Fruit fly (Drosophila melanogaster) whole organism, embryonic: ENCODE data around the gene CG43750.
A peak's percentile ranks its signal among the peaks of the same experiment; 100 is the strongest.

Experiments used
- Abd-B ChIP-seq: fragments of 200-800 bp; sonication (Bioruptor generic); optimal IDR thresholded peaks from 2 replicates; lab custom pipeline; 2018; ENCODE audit warnings: missing biosample characterization, mild to moderate bottlenecking, missing genetic modification characterization, moderate library complexity
- Aef1 ChIP-seq: fragments of 200-800 bp; sonication (Bioruptor generic); IDR thresholded peaks from 3 replicates; pipeline ENCODE4 v1.3.6; 2022; ENCODE audit warnings: missing biosample characterization, missing genetic modification characterization
- BtbVII ChIP-seq: fragments of 200-800 bp; sonication (Bioruptor generic); optimal IDR thresholded peaks from 3 replicates; lab custom pipeline; 2017; ENCODE audit warnings: missing biosample characterization, mild to moderate bottlenecking, missing genetic modification characterization
- CG11504 ChIP-seq: fragments of 200-800 bp; sonication (Bioruptor generic); optimal IDR thresholded peaks from 3 replicates; lab custom pipeline; 2019; ENCODE audit warnings: missing biosample characterization, mild to moderate bottlenecking, missing genetic modification characterization, moderate library complexity
- CG12104 ChIP-seq: fragments of 200-800 bp; sonication (Bioruptor generic); optimal IDR thresholded peaks from 3 replicates; lab custom pipeline; 2016; ENCODE audit warnings: missing biosample characterization, missing genetic modification characterization
- CG14860 ChIP-seq: fragments of 200-800 bp; sonication (Bioruptor generic); IDR thresholded peaks from 3 replicates; pipeline ENCODE4 v1.3.6; 2022; ENCODE audit warnings: missing biosample characterization, missing genetic modification characterization; ENCODE audit not compliant: partially characterized antibody
- CG15514 ChIP-seq: fragments of 200-800 bp; sonication (Bioruptor generic); optimal IDR thresholded peaks from 3 replicates; lab custom pipeline; 2017; ENCODE audit warnings: missing biosample characterization, missing genetic modification characterization, mild to moderate bottlenecking, moderate library complexity, missing genetic modification reagents
- CG16813 ChIP-seq: fragments of 200-800 bp; sonication (Bioruptor generic); IDR thresholded peaks from 3 replicates; pipeline ENCODE4 v1.3.6; 2022; ENCODE audit warnings: missing biosample characterization, missing genetic modification characterization; ENCODE audit not compliant: partially characterized antibody
- CG18011 ChIP-seq: fragments of 200-800 bp; sonication (Bioruptor generic); optimal IDR thresholded peaks from 2 replicates; lab custom pipeline; 2017; ENCODE audit warnings: missing biosample characterization, missing genetic modification characterization, mild to moderate bottlenecking, moderate library complexity, missing genotype
- CG31441 ChIP-seq: fragments of 200-800 bp; sonication (Bioruptor generic); IDR thresholded peaks from 2 replicates; pipeline ENCODE4 v1.3.6; 2022; ENCODE audit warnings: missing biosample characterization, missing genetic modification characterization
- CG3281 ChIP-seq: fragments of 200-800 bp; sonication (Bioruptor generic); optimal IDR thresholded peaks from 3 replicates; lab custom pipeline; 2017; ENCODE audit warnings: missing biosample characterization, mild to moderate bottlenecking, missing genetic modification characterization
- CG4424 ChIP-seq: fragments of 200-800 bp; sonication (Bioruptor generic); optimal IDR thresholded peaks from 3 replicates; lab custom pipeline; 2016; ENCODE audit warnings: missing biosample characterization, missing genetic modification characterization
- CG4730 ChIP-seq: fragments of 200-800 bp; sonication (Bioruptor generic); IDR thresholded peaks from 2 replicates; pipeline ENCODE4 v1.3.6; 2022; ENCODE audit warnings: missing biosample characterization, missing genetic modification characterization
- CG5245 ChIP-seq: fragments of 200-800 bp; sonication (Bioruptor generic); optimal IDR thresholded peaks from 3 replicates; lab custom pipeline; 2016; ENCODE audit warnings: missing biosample characterization, missing genetic modification characterization
- CG6254 ChIP-seq: fragments of 200-800 bp; sonication (Bioruptor generic); optimal IDR thresholded peaks from 3 replicates; lab custom pipeline; 2017; ENCODE audit warnings: mild to moderate bottlenecking, missing biosample characterization, missing genetic modification reagents, missing genetic modification characterization
- CG6765 ChIP-seq: fragments of 200-800 bp; sonication (Bioruptor generic); optimal IDR thresholded peaks from 3 replicates; lab custom pipeline; 2017; ENCODE audit warnings: missing biosample characterization, mild to moderate bottlenecking, missing genetic modification characterization
- CG7963 ChIP-seq: fragments of 200-800 bp; sonication (Bioruptor generic); IDR thresholded peaks from 3 replicates; pipeline ENCODE4 v1.3.6; 2022; ENCODE audit warnings: missing biosample characterization, missing genetic modification characterization; ENCODE audit not compliant: partially characterized antibody
- CG8281 ChIP-seq: fragments of 200-800 bp; sonication (Bioruptor generic); optimal IDR thresholded peaks from 2 replicates; lab custom pipeline; 2018; ENCODE audit warnings: missing biosample characterization, mild to moderate bottlenecking, missing genetic modification characterization, moderate library complexity
- CG8290 ChIP-seq, 3 experiments: fragments of 200-800 bp; sonication (Bioruptor generic); optimal IDR thresholded peaks; 2 replicates each; lab custom pipeline; 2016 to 2019; ENCODE audit warnings: missing biosample characterization in 3 of 3, missing genetic modification characterization in 3 of 3, mild to moderate bottlenecking in 2 of 3, moderate library complexity in 1 of 3
- CG9797 ChIP-seq: fragments of 200-800 bp; sonication (Bioruptor generic); optimal IDR thresholded peaks from 3 replicates; lab custom pipeline; 2018; ENCODE audit warnings: missing biosample characterization, mild to moderate bottlenecking, missing genetic modification characterization
- Dad ChIP-seq: fragments of 200-800 bp; sonication (Bioruptor generic); optimal IDR thresholded peaks from 3 replicates; lab custom pipeline; 2016; ENCODE audit warnings: missing biosample characterization, missing genetic modification characterization
- Dll ChIP-seq: fragments of 200-800 bp; sonication (Bioruptor generic); IDR thresholded peaks from 4 replicates; pipeline ENCODE4 v1.3.6; 2022; ENCODE audit warnings: missing biosample characterization, missing genetic modification characterization; ENCODE audit not compliant: partially characterized antibody
- Fer3 ChIP-seq: fragments of 200-800 bp; sonication (Bioruptor generic); optimal IDR thresholded peaks from 2 replicates; lab custom pipeline; 2018; ENCODE audit warnings: missing biosample characterization, mild to moderate bottlenecking, missing genetic modification characterization, moderate library complexity
- Gsc ChIP-seq: fragments of 200-800 bp; sonication (Bioruptor generic); IDR thresholded peaks from 2 replicates; pipeline ENCODE4 v1.3.6; 2022; ENCODE audit warnings: missing biosample characterization, missing genetic modification characterization
- HHEX ChIP-seq: fragments of 200-800 bp; sonication (Bioruptor generic); optimal IDR thresholded peaks from 3 replicates; lab custom pipeline; 2017; ENCODE audit warnings: missing biosample characterization, mild to moderate bottlenecking, missing genetic modification characterization, missing genetic modification reagents
- HLHmδ ChIP-seq: fragments of 200-800 bp; sonication (Bioruptor generic); optimal IDR thresholded peaks from 2 replicates; lab custom pipeline; 2018; ENCODE audit warnings: missing biosample characterization, mild to moderate bottlenecking, missing genetic modification characterization, moderate library complexity
- Hr51 ChIP-seq, 2 experiments: fragments of 200-800 bp; sonication (Bioruptor generic); optimal IDR thresholded peaks; 2 replicates in 1 of 2; 3 replicates in 1 of 2; lab custom pipeline; 2016 to 2018; ENCODE audit warnings: missing biosample characterization in 2 of 2, missing genetic modification characterization in 2 of 2, mild to moderate bottlenecking in 1 of 2, moderate library complexity in 1 of 2
- Jarid2 ChIP-seq: fragments of 200-800 bp; sonication (Bioruptor generic); optimal IDR thresholded peaks from 3 replicates; lab custom pipeline; 2017; ENCODE audit warnings: mild to moderate bottlenecking, missing biosample characterization, missing genetic modification reagents, missing genetic modification characterization
- Kr ChIP-seq: fragments of 200-800 bp; sonication (Bioruptor generic); optimal IDR thresholded peaks from 2 replicates; lab custom pipeline; 2017; ENCODE audit warnings: missing biosample characterization, mild to moderate bottlenecking, missing genetic modification characterization
- Scr ChIP-seq: fragments of 200-800 bp; sonication (Bioruptor generic); IDR thresholded peaks from 2 replicates; pipeline ENCODE4 v1.3.6; 2022; ENCODE audit warnings: missing biosample characterization, missing genetic modification characterization; ENCODE audit not compliant: partially characterized antibody
- Sox102F ChIP-seq: fragments of 200-800 bp; sonication (Bioruptor generic); optimal IDR thresholded peaks from 2 replicates; lab custom pipeline; 2018; ENCODE audit warnings: missing biosample characterization, mild to moderate bottlenecking, missing genetic modification characterization, moderate library complexity
- Taf1 ChIP-seq: fragments of 200-800 bp; sonication (Bioruptor generic); IDR thresholded peaks from 2 replicates; pipeline ENCODE4 v1.3.6; 2022; ENCODE audit warnings: missing biosample characterization, missing genetic modification characterization
- Tbp ChIP-seq: fragments of >200 bp; optimal IDR thresholded peaks from 2 replicates; lab custom pipeline; 2018; ENCODE audit warnings: missing biosample characterization, missing genetic modification characterization
- Trl ChIP-seq, 3 experiments: fragments of >200 bp in 2 of 3; fragments of 200-800 bp in 1 of 3; sonication (Bioruptor generic) in 1 of 3; optimal IDR thresholded peaks; 2 replicates in 1 of 3; 3 replicates in 2 of 3; lab custom pipeline; 2016 to 2017; ENCODE audit warnings: missing biosample characterization in 1 of 3, missing genetic modification characterization in 1 of 3
- Usf ChIP-seq: fragments of 200-800 bp; sonication (Bioruptor generic); optimal IDR thresholded peaks from 2 replicates; lab custom pipeline; 2017; ENCODE audit warnings: missing genotype, missing biosample characterization, missing genetic modification characterization
- bcd ChIP-seq: fragments of 200-800 bp; sonication (Bioruptor generic); optimal IDR thresholded peaks from 2 replicates; lab custom pipeline; 2017; ENCODE audit warnings: missing biosample characterization, mild to moderate bottlenecking, missing genetic modification characterization
- cad ChIP-seq: fragments of >200 bp; optimal IDR thresholded peaks from 2 replicates; lab custom pipeline; 2017; ENCODE audit warnings: missing biosample characterization, missing genetic modification characterization
- crc ChIP-seq: fragments of 200-800 bp; sonication (Bioruptor generic); optimal IDR thresholded peaks from 2 replicates; lab custom pipeline; 2016; ENCODE audit warnings: missing biosample characterization, missing genetic modification characterization
- dmrt11E ChIP-seq: fragments of 200-800 bp; sonication (Bioruptor generic); optimal IDR thresholded peaks from 3 replicates; lab custom pipeline; 2018; ENCODE audit warnings: missing biosample characterization, mild to moderate bottlenecking, missing genetic modification characterization, moderate library complexity
- dysf ChIP-seq: fragments of 200-800 bp; sonication (Bioruptor generic); IDR thresholded peaks from 3 replicates; pipeline ENCODE4 v1.3.6; 2022; ENCODE audit warnings: missing biosample characterization, missing genetic modification characterization
- en ChIP-seq: fragments of 200-800 bp; sonication (Bioruptor generic); optimal IDR thresholded peaks from 2 replicates; lab custom pipeline; 2016; ENCODE audit warnings: missing biosample characterization, missing genetic modification characterization
- gt ChIP-seq: fragments of 200-800 bp; sonication (Bioruptor generic); IDR thresholded peaks from 2 replicates; pipeline ENCODE4 v1.3.6; 2022; ENCODE audit warnings: missing biosample characterization, missing genetic modification characterization
- jing ChIP-seq: fragments of 200-800 bp; sonication (Bioruptor generic); optimal IDR thresholded peaks from 2 replicates; lab custom pipeline; 2018; ENCODE audit warnings: missing biosample characterization, mild to moderate bottlenecking, missing genetic modification characterization
- onecut ChIP-seq: fragments of 200-800 bp; sonication (Bioruptor generic); IDR thresholded peaks from 2 replicates; pipeline ENCODE4 v1.3.6; 2022; ENCODE audit warnings: missing biosample characterization, missing genetic modification characterization
- otp ChIP-seq: fragments of 200-800 bp; sonication (Bioruptor generic); IDR thresholded peaks from 3 replicates; pipeline ENCODE4, ENCODE4 v1.3.6; 2022; ENCODE audit warnings: missing biosample characterization, missing genetic modification characterization
- p53 ChIP-seq: fragments of 200-800 bp; sonication (Bioruptor generic); optimal IDR thresholded peaks from 2 replicates; lab custom pipeline; 2016; ENCODE audit warnings: missing biosample characterization, missing genetic modification characterization
- sqz ChIP-seq: fragments of 200-800 bp; sonication (Bioruptor generic); optimal IDR thresholded peaks from 3 replicates; lab custom pipeline; 2018; ENCODE audit warnings: missing biosample characterization, mild to moderate bottlenecking, missing genetic modification characterization
- z ChIP-seq: fragments of 200-800 bp; sonication (Bioruptor generic); IDR thresholded peaks from 3 replicates; pipeline ENCODE4 v1.3.6; 2022; ENCODE audit warnings: missing biosample characterization, missing genetic modification characterization

The CG43750 gene

dm6 chr2L:2363626-2364147 is 26.8 kb downstream of the CG43750 start (continued):
- TF ChIP-seq CG11504 (peak; percentile 94), CG9797 (GFP tag; lab: Kevin White, UChicago) (no peak), Aef1 (peak; percentile 83), Tbp (no peak), cad (GFP tag; lab: Kevin White, UChicago) (no peak), Hr51 (GFP tag; optimal IDR thresholded peaks at IDR 0.05; lab: Kevin White, UChicago) (peak; percentile 52 to 94), bcd (GFP tag; lab: Kevin White, UChicago) (peak; percentile 84), CG7963 (GFP tag; lab: Robert Waterston, UW) (no peak), Jarid2 (GFP tag; lab: Kevin White, UChicago) (peak; percentile 66), CG3281 (GFP tag; lab: Kevin White, UChicago) (peak; percentile 92), CG4424 (GFP tag; lab: Kevin White, UChicago) (peak; percentile 84), z (0 out of 3 replicates have a peak, but pooled peaks have one; percentile 46), onecut (GFP tag; lab: Robert Waterston, UW) (peak; percentile 77), crc (GFP tag; lab: Kevin White, UChicago) (peak; percentile 40), CG31441 (GFP tag; lab: Robert Waterston, UW) (peak; percentile 93), CG8281 (tag; lab: Kevin White, UChicago) (peak; percentile 75), Dad (peak; percentile 56), CG16813 (GFP tag; lab: Robert Waterston, UW) (no peak), Kr (GFP tag; lab: Kevin White, UChicago) (peak; percentile 43), Taf1 (GFP tag; lab: Robert Waterston, UW) (peak; percentile 63; the same call in 1 of the 2 replicates), HHEX (peak; percentile 89), CG5245 (peak; percentile 70), en (GFP tag; lab: Kevin White, UChicago) (peak; percentile 10), CG18011 (peak; percentile 47), Usf (peak; percentile 58), CG6765 (GFP tag; lab: Kevin White, UChicago) (peak; percentile 74), Gsc (GFP tag; lab: Robert Waterston, UW) (no peak), Trl (optimal IDR thresholded peaks at IDR 0.05; lab: Kevin White, UChicago) (no peak), Trl (GFP tag; optimal IDR thresholded peaks at IDR 0.05; lab: Kevin White, UChicago) (peak; percentile 17), CG4730 (peak; percentile 67), dmrt11E (peak; percentile 89), otp (GFP tag; lab: Robert Waterston, UW) (peak; percentile 89; the same call in 2 of the 3 replicates), CG14860 (no peak), CG8290 (GFP tag; optimal IDR thresholded peaks at IDR 0.05; lab: Kevin White, UChicago) (peak; percentile 51), CG8290 (tag; optimal IDR thresholded peaks at IDR 0.05; lab: Kevin White, UChicago) (peak; percentile 24 to 63), CG6254 (GFP tag; lab: Kevin White, UChicago) (peak; percentile 83), jing (GFP tag; lab: Kevin White, UChicago) (peak; percentile 52), sqz (GFP tag; lab: Kevin White, UChicago) (peak; percentile 81), HLHmδ (GFP tag; lab: Kevin White, UChicago) (peak; percentile 57), dysf (peak; percentile 85), BtbVII (GFP tag; lab: Kevin White, UChicago) (peak; percentile 92), CG15514 (GFP tag; lab: Kevin White, UChicago) (peak; percentile 80), p53 (GFP tag; lab: Kevin White, UChicago) (no peak), CG12104 (GFP tag; lab: Kevin White, UChicago) (peak; percentile 70), Dll (GFP tag; lab: Robert Waterston, UW) (no peak), Abd-B (GFP tag; lab: Kevin White, UChicago) (peak; percentile 79), Scr (GFP tag; lab: Robert Waterston, UW) (no peak), gt (GFP tag; lab: Robert Waterston, UW) (no peak; the same call in 1 of the 2 replicates), Sox102F (peak; percentile 91), Fer3 (peak; percentile 92)
